In genomic region chr3L:19516547-19516946, dm6 we compare ENCODE assay signal across 3 fruit fly cellular contexts.
TF ChIP-seq lines count a peak whose summit lies in the region.

No protein-coding gene starts in this region.

TF ChIP-seq in whole organism, adult, 20 proteins besides CTCF, POLR2A, EP300 and RAD21 (continued from another document):
- peak; percentile 70 for TF ChIP-seq Hr96 (GFP tag; optimal IDR thresholded peaks at IDR 0.05; lab: Kevin White, UChicago)

TF ChIP-seq in whole organism, embryonic, 481 proteins besides CTCF, POLR2A, EP300 and RAD21 (continued from another document and continues in another):
- peak; percentile 75 for TF ChIP-seq chn (GFP tag; optimal IDR thresholded peaks at IDR 0.05; lab: Kevin White, UChicago)
- TF ChIP-seq Meics (GFP tag; optimal IDR thresholded peaks at IDR 0.05; lab: Kevin White, UChicago), result peak; percentile 92
- no peak for TF ChIP-seq tup (GFP tag; optimal IDR thresholded peaks at IDR 0.05; lab: Kevin White, UChicago)
- TF ChIP-seq CG15011 (GFP tag; optimal IDR thresholded peaks at IDR 0.05; lab: Kevin White, UChicago), result peak; percentile 70
- TF ChIP-seq sna (GFP tag; IDR thresholded peaks at IDR 0.05; lab: Robert Waterston, UW; ENCODE audit: partially characterized antibody), result no peak
- TF ChIP-seq knrl (GFP tag; IDR thresholded peaks at IDR 0.05; lab: Robert Waterston, UW; ENCODE audit: partially characterized antibody), result peak; percentile 74
- TF ChIP-seq CG11695 (GFP tag; IDR thresholded peaks at IDR 0.05; lab: Robert Waterston, UW), result peak; percentile 77
- peak; percentile 98 for TF ChIP-seq CG2199 (GFP tag; IDR thresholded peaks at IDR 0.05; lab: Robert Waterston, UW)
- TF ChIP-seq CG12659 (GFP tag; optimal IDR thresholded peaks at IDR 0.05; lab: Kevin White, UChicago), result peak; percentile 81
- peak; percentile 85; the same call in 1 of the 2 replicates for TF ChIP-seq CG14014 (GFP tag; IDR thresholded peaks at IDR 0.05; lab: Robert Waterston, UW)
- TF ChIP-seq CG15601 (tag; optimal IDR thresholded peaks at IDR 0.05; lab: Kevin White, UChicago), result peak; percentile 80
- peak; percentile 88 for TF ChIP-seq HHEX (GFP tag; optimal IDR thresholded peaks at IDR 0.05; lab: Kevin White, UChicago)
- TF ChIP-seq CG8290 (GFP tag; optimal IDR thresholded peaks at IDR 0.05; lab: Kevin White, UChicago), result peak; percentile 95
- peak; percentile 57 to 89 for TF ChIP-seq CG8290 (tag; optimal IDR thresholded peaks at IDR 0.05; lab: Kevin White, UChicago)
- TF ChIP-seq Kr (GFP tag; optimal IDR thresholded peaks at IDR 0.05; lab: Kevin White, UChicago), result no peak
- TF ChIP-seq wdn (GFP tag; IDR thresholded peaks at IDR 0.05; lab: Robert Waterston, UW), result peak; percentile 87
- peak; percentile 27 for TF ChIP-seq TFAM (GFP tag; optimal IDR thresholded peaks at IDR 0.05; lab: Kevin White, UChicago)
- no peak for TF ChIP-seq hb (GFP tag; IDR thresholded peaks at IDR 0.05; lab: Robert Waterston, UW; ENCODE audit: partially characterized antibody)
- peak; percentile 71 for TF ChIP-seq Hmx (GFP tag; optimal IDR thresholded peaks at IDR 0.05; lab: Kevin White, UChicago)
- peak; percentile 76 for TF ChIP-seq wek (GFP tag; optimal IDR thresholded peaks at IDR 0.05; lab: Kevin White, UChicago)
- no peak for TF ChIP-seq fru (optimal IDR thresholded peaks at IDR 0.05; lab: Kevin White, UChicago)
- peak; percentile 78 for TF ChIP-seq CG13894 (tag; optimal IDR thresholded peaks at IDR 0.05; lab: Kevin White, UChicago)
- peak; percentile 90 for TF ChIP-seq CG1647 (GFP tag; optimal IDR thresholded peaks at IDR 0.05; lab: Kevin White, UChicago)
- peak; percentile 82 for TF ChIP-seq sug (tag; optimal IDR thresholded peaks at IDR 0.05; lab: Kevin White, UChicago)
- TF ChIP-seq CG2889 (GFP tag; IDR thresholded peaks at IDR 0.05; lab: Robert Waterston, UW), result peak; percentile 88
- peak; percentile 27 for TF ChIP-seq tap (tag; optimal IDR thresholded peaks at IDR 0.05; lab: Kevin White, UChicago)
- TF ChIP-seq dm (GFP tag; optimal IDR thresholded peaks at IDR 0.05; lab: Kevin White, UChicago), result peak; percentile 74
- peak; percentile 28 for TF ChIP-seq odd (GFP tag; optimal IDR thresholded peaks at IDR 0.05; lab: Kevin White, UChicago)
- no peak; the same call in 1 of the 2 replicates for TF ChIP-seq Xrp1 (GFP tag; IDR thresholded peaks at IDR 0.05; lab: Robert Waterston, UW)
- no peak for TF ChIP-seq CG9797 (GFP tag; optimal IDR thresholded peaks at IDR 0.05; lab: Kevin White, UChicago)
- TF ChIP-seq CG10431 (GFP tag; optimal IDR thresholded peaks at IDR 0.05; lab: Kevin White, UChicago), result no peak
- TF ChIP-seq ac (GFP tag; optimal IDR thresholded peaks at IDR 0.05; lab: Kevin White, UChicago), result peak; percentile 27
- peak; percentile 62 for TF ChIP-seq E2f2 (GFP tag; IDR thresholded peaks at IDR 0.05; lab: Robert Waterston, UW)
- TF ChIP-seq CG34376 (GFP tag; optimal IDR thresholded peaks at IDR 0.05; lab: Kevin White, UChicago), result peak; percentile 85
- TF ChIP-seq luna (GFP tag; optimal IDR thresholded peaks at IDR 0.05; lab: Kevin White, UChicago), result peak; percentile 95
- TF ChIP-seq mirr (GFP tag; optimal IDR thresholded peaks at IDR 0.05; lab: Kevin White, UChicago), result peak; percentile 90
- TF ChIP-seq h (optimal IDR thresholded peaks at IDR 0.05; lab: Kevin White, UChicago), result no peak
- TF ChIP-seq insv (GFP tag; optimal IDR thresholded peaks at IDR 0.05; lab: Kevin White, UChicago), result peak in 1 of 2 experiments; percentile 62
- TF ChIP-seq Spps (tag; optimal IDR thresholded peaks at IDR 0.05; lab: Kevin White, UChicago), result peak; percentile 19
- no peak for TF ChIP-seq unc-4 (GFP tag; IDR thresholded peaks at IDR 0.05; lab: Robert Waterston, UW; ENCODE audit: partially characterized antibody)
- peak; percentile 96 for TF ChIP-seq ttk (GFP tag; IDR thresholded peaks at IDR 0.05; lab: Robert Waterston, UW)
- peak; percentile 49 for TF ChIP-seq psq (GFP tag; optimal IDR thresholded peaks at IDR 0.05; lab: Kevin White, UChicago)
- TF ChIP-seq klu (GFP tag; IDR thresholded peaks at IDR 0.05; lab: Robert Waterston, UW), result peak; percentile 82
- TF ChIP-seq B-H2 (GFP tag; optimal IDR thresholded peaks at IDR 0.05; lab: Kevin White, UChicago), result peak; percentile 83
- peak; percentile 73 for TF ChIP-seq Bteb2 (GFP tag; optimal IDR thresholded peaks at IDR 0.05; lab: Kevin White, UChicago)
- peak; percentile 86 for TF ChIP-seq CG3281 (GFP tag; optimal IDR thresholded peaks at IDR 0.05; lab: Kevin White, UChicago)
- TF ChIP-seq CG15479 (GFP tag; optimal IDR thresholded peaks at IDR 0.05; lab: Kevin White, UChicago), result no peak
- TF ChIP-seq NC2β (GFP tag; optimal IDR thresholded peaks at IDR 0.05; lab: Kevin White, UChicago), result peak; percentile 93
- TF ChIP-seq hbn (GFP tag; IDR thresholded peaks at IDR 0.05; lab: Robert Waterston, UW; ENCODE audit: partially characterized antibody), result no peak
- peak; percentile 80 for TF ChIP-seq CG9215 (GFP tag; IDR thresholded peaks at IDR 0.05; lab: Robert Waterston, UW)
- peak; percentile 87 for TF ChIP-seq ind (GFP tag; optimal IDR thresholded peaks at IDR 0.05; lab: Kevin White, UChicago)
- TF ChIP-seq MBD-R2 (GFP tag; IDR thresholded peaks at IDR 0.05; lab: Robert Waterston, UW), result peak; percentile 74
- TF ChIP-seq CG6765 (GFP tag; optimal IDR thresholded peaks at IDR 0.05; lab: Kevin White, UChicago), result peak; percentile 90
- peak; percentile 76 for TF ChIP-seq CG14965 (GFP tag; optimal IDR thresholded peaks at IDR 0.05; lab: Kevin White, UChicago; ENCODE audit: borderline replicate concordance)
- TF ChIP-seq CG12744 (GFP tag; optimal IDR thresholded peaks at IDR 0.05; lab: Kevin White, UChicago), result peak; percentile 83
- TF ChIP-seq Bdp1 (GFP tag; optimal IDR thresholded peaks at IDR 0.05; lab: Kevin White, UChicago), result peak; percentile 68
- peak; percentile 92 for TF ChIP-seq CG7271 (tag; optimal IDR thresholded peaks at IDR 0.05; lab: Kevin White, UChicago)
- TF ChIP-seq gro (GFP tag; optimal IDR thresholded peaks at IDR 0.05; lab: Kevin White, UChicago), result peak; percentile 96
- TF ChIP-seq CG17328 (GFP tag; IDR thresholded peaks at IDR 0.05; lab: Robert Waterston, UW), result peak; percentile 92
- TF ChIP-seq ro (GFP tag; IDR thresholded peaks at IDR 0.05; lab: Robert Waterston, UW), result peak; percentile 82; the same call in 1 of the 2 replicates
- no peak for TF ChIP-seq CG6254 (GFP tag; optimal IDR thresholded peaks at IDR 0.05; lab: Kevin White, UChicago)
- peak; percentile 90 for TF ChIP-seq CG30403 (GFP tag; optimal IDR thresholded peaks at IDR 0.05; lab: Kevin White, UChicago)
- peak; percentile 92 for TF ChIP-seq CG14441 (GFP tag; IDR thresholded peaks at IDR 0.05; lab: Robert Waterston, UW)
- TF ChIP-seq cwo (GFP tag; optimal IDR thresholded peaks at IDR 0.05; lab: Kevin White, UChicago), result peak; percentile 48

TF ChIP-seq in whole organism, prepupa, 60 proteins besides CTCF, POLR2A, EP300 and RAD21 (continued from another document):
- TF ChIP-seq Ets96B (tag; optimal IDR thresholded peaks at IDR 0.05; lab: Kevin White, UChicago) (no peak), Sox14 (GFP tag; optimal IDR thresholded peaks at IDR 0.05; lab: Kevin White, UChicago) (no peak), OdsH (GFP tag; optimal IDR thresholded peaks at IDR 0.05; lab: Kevin White, UChicago) (peak; percentile 64), svp (GFP tag; lab: Kevin White, UChicago) (peak; percentile 64), Gug (GFP tag; IDR thresholded peaks at IDR 0.05; lab: Robert Waterston, UW) (no peak), pdm3 (GFP tag; optimal IDR thresholded peaks at IDR 0.05; lab: Kevin White, UChicago) (peak; percentile 60), CG32006 (GFP tag; optimal IDR thresholded peaks at IDR 0.05; lab: Kevin White, UChicago) (no peak), Eip75B (GFP tag; optimal IDR thresholded peaks at IDR 0.05; lab: Kevin White, UChicago) (peak; percentile 71), Eip78C (GFP tag; lab: Kevin White, UChicago) (peak; percentile 79), CG31627 (GFP tag; optimal IDR thresholded peaks at IDR 0.05; lab: Kevin White, UChicago) (peak; percentile 75), topi (GFP tag; optimal IDR thresholded peaks at IDR 0.05; lab: Kevin White, UChicago) (peak; percentile 60), CG34406 (GFP tag; optimal IDR thresholded peaks at IDR 0.05; lab: Kevin White, UChicago) (peak; percentile 33), CG11294 (GFP tag; IDR thresholded peaks at IDR 0.05; lab: Robert Waterston, UW) (no peak), ss (GFP tag; optimal IDR thresholded peaks at IDR 0.05; lab: Kevin White, UChicago) (no peak), achi (GFP tag; optimal IDR thresholded peaks at IDR 0.05; lab: Kevin White, UChicago) (no peak), net (GFP tag; optimal IDR thresholded peaks at IDR 0.05; lab: Kevin White, UChicago) (peak; percentile 29), CG1621 (tag; optimal IDR thresholded peaks at IDR 0.05; lab: Kevin White, UChicago) (no peak), fkh (GFP tag; optimal IDR thresholded peaks at IDR 0.05; lab: Kevin White, UChicago) (no peak), CG10631 (GFP tag; optimal IDR thresholded peaks at IDR 0.05; lab: Kevin White, UChicago) (peak; percentile 56), Blimp-1 (GFP tag; optimal IDR thresholded peaks at IDR 0.05; lab: Kevin White, UChicago) (no peak), CG11902 (GFP tag; optimal IDR thresholded peaks at IDR 0.05; lab: Kevin White, UChicago) (peak; percentile 63), CG9139 (GFP tag; optimal IDR thresholded peaks at IDR 0.05; lab: Kevin White, UChicago) (no peak), CG6808 (GFP tag; optimal IDR thresholded peaks at IDR 0.05; lab: Kevin White, UChicago) (no peak), CG6792 (GFP tag; optimal IDR thresholded peaks at IDR 0.05; lab: Kevin White, UChicago) (peak; percentile 47), CG10669 (GFP tag; optimal IDR thresholded peaks at IDR 0.05; lab: Kevin White, UChicago) (peak; percentile 34), CG6276 (GFP tag; optimal IDR thresholded peaks at IDR 0.05; lab: Kevin White, UChicago) (no peak), CG3919 (GFP tag; optimal IDR thresholded peaks at IDR 0.05; lab: Kevin White, UChicago) (peak; percentile 70), CG7368 (GFP tag; optimal IDR thresholded peaks at IDR 0.05; lab: Kevin White, UChicago) (peak; percentile 55), Ets21C (GFP tag; optimal IDR thresholded peaks at IDR 0.05; lab: Kevin White, UChicago) (peak; percentile 27), CG4318 (GFP tag; optimal IDR thresholded peaks at IDR 0.05; lab: Kevin White, UChicago) (no peak), CG11762 (GFP tag; optimal IDR thresholded peaks at IDR 0.05; lab: Kevin White, UChicago; ENCODE audit: insufficient read depth) (peak; percentile 43), Smox (GFP tag; optimal IDR thresholded peaks at IDR 0.05; lab: Kevin White, UChicago) (peak; percentile 18), dac (GFP tag; optimal IDR thresholded peaks at IDR 0.05; lab: Kevin White, UChicago) (peak; percentile 32), Eip93F (GFP tag; optimal IDR thresholded peaks at IDR 0.05; lab: Kevin White, UChicago) (no peak), CG8319 (GFP tag; optimal IDR thresholded peaks at IDR 0.05; lab: Kevin White, UChicago) (peak; percentile 39), cyc (GFP tag; optimal IDR thresholded peaks at IDR 0.05; lab: Kevin White, UChicago) (peak; percentile 82), lz (GFP tag; optimal IDR thresholded peaks at IDR 0.05; lab: Kevin White, UChicago) (peak; percentile 76), spab (GFP tag; optimal IDR thresholded peaks at IDR 0.05; lab: Kevin White, UChicago) (no peak), CG8632 (GFP tag; optimal IDR thresholded peaks at IDR 0.05; lab: Kevin White, UChicago) (no peak), fd85E (GFP tag; optimal IDR thresholded peaks at IDR 0.05; lab: Kevin White, UChicago) (no peak)
